Fruit fly (Drosophila melanogaster): Measurements from ENCODE around the gene hng3.

Gene hng3

DNA sequence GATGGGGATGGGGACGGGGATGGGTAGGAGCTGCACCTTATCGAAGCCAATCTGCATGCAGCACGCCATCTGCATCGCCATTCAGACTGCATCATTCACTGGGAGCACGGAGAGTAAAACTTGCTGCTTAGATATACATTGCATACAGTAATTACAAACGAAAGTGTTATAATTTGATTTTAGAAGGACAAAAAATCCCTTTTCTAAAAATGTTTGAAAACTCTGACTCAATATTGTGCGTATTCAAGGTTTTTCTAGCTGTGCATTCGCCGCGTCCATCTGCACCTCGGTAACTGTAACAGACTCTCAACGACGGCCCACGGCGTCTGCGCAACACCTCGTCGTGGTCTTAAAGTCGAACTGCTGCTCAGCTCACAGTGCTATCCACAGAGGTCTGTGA lies 32.3 kb upstream of the hng3 start:
- TF ChIP-seq tai (GFP tag; optimal IDR thresholded peaks at IDR 0.05), result no peak
- TF ChIP-seq Rel (GFP tag; optimal IDR thresholded peaks at IDR 0.05), result no peak
- no peak for TF ChIP-seq Rel (tag; optimal IDR thresholded peaks at IDR 0.05)
- TF ChIP-seq br (GFP tag; optimal IDR thresholded peaks at IDR 0.05), result no peak
- no peak for TF ChIP-seq CG9705 (GFP tag; optimal IDR thresholded peaks at IDR 0.05)

DNA sequence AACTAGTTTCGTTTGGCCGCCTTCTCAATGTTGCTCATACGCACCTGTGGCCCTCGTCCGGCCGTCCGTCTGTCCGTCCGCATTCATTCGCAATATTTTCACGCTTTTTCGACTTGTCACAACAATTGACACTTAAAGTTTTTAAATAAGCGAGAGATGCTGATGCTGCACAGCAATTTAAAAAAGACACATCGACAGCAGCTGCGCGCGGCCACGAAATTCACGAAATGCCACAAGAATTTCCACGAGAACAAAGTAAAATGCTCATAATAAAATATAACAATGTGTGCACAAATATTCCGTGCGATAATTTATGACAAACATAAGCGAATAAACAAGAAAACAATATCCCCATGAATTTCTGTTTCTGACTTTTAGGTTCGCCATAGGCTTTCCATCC lies 31.5 kb upstream of the hng3 start:
- TF ChIP-seq CrebA (GFP tag; optimal IDR thresholded peaks at IDR 0.05; ENCODE audit: borderline replicate concordance), result no peak
- no peak for TF ChIP-seq N (GFP tag; optimal IDR thresholded peaks at IDR 0.05)
- no peak for TF ChIP-seq GATAd (GFP tag; optimal IDR thresholded peaks at IDR 0.05)

- TF ChIP-seq usp (GFP tag; optimal IDR thresholded peaks at IDR 0.05) (no peak), foxo (GFP tag; optimal IDR thresholded peaks at IDR 0.05) (peak in 1 of 2 experiments; percentile 69), GATAd (GFP tag; optimal IDR thresholded peaks at IDR 0.05) (no peak), tai (GFP tag; optimal IDR thresholded peaks at IDR 0.05) (no peak), CG9705 (GFP tag; optimal IDR thresholded peaks at IDR 0.05) (no peak), dsf (GFP tag; optimal IDR thresholded peaks at IDR 0.05; ENCODE audit: borderline replicate concordance) (no peak), brk (GFP tag; optimal IDR thresholded peaks at IDR 0.05) (no peak), br (GFP tag; optimal IDR thresholded peaks at IDR 0.05) (peak; percentile 54), rgr (GFP tag; optimal IDR thresholded peaks at IDR 0.05) (peak; percentile 41), pan (optimal IDR thresholded peaks at IDR 0.05) (no peak), fru (GFP tag; optimal IDR thresholded peaks at IDR 0.05) (peak; percentile 72), Hr78 (GFP tag; optimal IDR thresholded peaks at IDR 0.05) (no peak), h (GFP tag; optimal IDR thresholded peaks at IDR 0.05) (peak; percentile 66), dmrt93B (GFP tag; optimal IDR thresholded peaks at IDR 0.05) (peak; percentile 14), psq (GFP tag; optimal IDR thresholded peaks at IDR 0.05) (peak; percentile 34), HLH106 (tag; optimal IDR thresholded peaks at IDR 0.05) (peak; percentile 46), woc (GFP tag; optimal IDR thresholded peaks at IDR 0.05) (peak; percentile 34), Mio (GFP tag; optimal IDR thresholded peaks at IDR 0.05) (no peak), Myc (optimal IDR thresholded peaks at IDR 0.05) (no peak), Abd-B (GFP tag; optimal IDR thresholded peaks at IDR 0.05) (no peak), OdsH (GFP tag; optimal IDR thresholded peaks at IDR 0.05) (peak; percentile 35), sv (GFP tag; optimal IDR thresholded peaks at IDR 0.05) (no peak), Hr83 (GFP tag; optimal IDR thresholded peaks at IDR 0.05; ENCODE audit: poor library complexity, severe bottlenecking) (no peak), ey (GFP tag; optimal IDR thresholded peaks at IDR 0.05) (peak; percentile 58), Sp1 (GFP tag; optimal IDR thresholded peaks at IDR 0.05) (peak; percentile 18), CG32264 (GFP tag; optimal IDR thresholded peaks at IDR 0.05) (no peak), Hnf4 (GFP tag; optimal IDR thresholded peaks at IDR 0.05) (peak; percentile 44)
Observed at dm6 chr3L:785726-786351, 30.6 kb upstream of the hng3 start.

- TF ChIP-seq rgr (GFP tag; optimal IDR thresholded peaks at IDR 0.05), result peak; percentile 96
- TF ChIP-seq dsf (GFP tag; optimal IDR thresholded peaks at IDR 0.05; ENCODE audit: borderline replicate concordance), result peak; percentile 49
- no peak for TF ChIP-seq N (GFP tag; optimal IDR thresholded peaks at IDR 0.05)
- no peak for TF ChIP-seq usp (GFP tag; optimal IDR thresholded peaks at IDR 0.05)
- peak; percentile 92 for TF ChIP-seq fru (GFP tag; optimal IDR thresholded peaks at IDR 0.05)
- TF ChIP-seq pan (optimal IDR thresholded peaks at IDR 0.05), result no peak
- TF ChIP-seq Mio (GFP tag; optimal IDR thresholded peaks at IDR 0.05), result peak; percentile 84
- TF ChIP-seq dmrt93B (GFP tag; optimal IDR thresholded peaks at IDR 0.05), result peak; percentile 83
- TF ChIP-seq br (GFP tag; optimal IDR thresholded peaks at IDR 0.05), result peak; percentile 95
- peak; percentile 96 for TF ChIP-seq OdsH (GFP tag; optimal IDR thresholded peaks at IDR 0.05)
- TF ChIP-seq CG32264 (GFP tag; optimal IDR thresholded peaks at IDR 0.05), result peak; percentile 90
- peak; percentile 81 for TF ChIP-seq Jra (GFP tag; optimal IDR thresholded peaks at IDR 0.05)
- TF ChIP-seq dl (GFP tag; optimal IDR thresholded peaks at IDR 0.05; ENCODE audit: insufficient read depth in 1 of 2, partially characterized antibody in 2 of 2), result peak in 1 of 2 experiments; percentile 12
- no peak for TF ChIP-seq Dfd (GFP tag; optimal IDR thresholded peaks at IDR 0.05)
- peak; percentile 84 for TF ChIP-seq Sp1 (GFP tag; optimal IDR thresholded peaks at IDR 0.05)
- TF ChIP-seq sage (GFP tag; optimal IDR thresholded peaks at IDR 0.05), result peak; percentile 63
- peak; percentile 82 for TF ChIP-seq brk (GFP tag; optimal IDR thresholded peaks at IDR 0.05)
- TF ChIP-seq CrebA (GFP tag; optimal IDR thresholded peaks at IDR 0.05; ENCODE audit: borderline replicate concordance), result peak; percentile 3
- peak; percentile 75 for TF ChIP-seq woc (GFP tag; optimal IDR thresholded peaks at IDR 0.05)
- TF ChIP-seq ey (GFP tag; optimal IDR thresholded peaks at IDR 0.05), result peak; percentile 98
- no peak for TF ChIP-seq Rel (GFP tag; optimal IDR thresholded peaks at IDR 0.05)
- TF ChIP-seq Rel (tag; optimal IDR thresholded peaks at IDR 0.05), result peak; percentile 85
- TF ChIP-seq Dif (GFP tag; optimal IDR thresholded peaks at IDR 0.05; ENCODE audit: partially characterized antibody), result peak; percentile 7
- TF ChIP-seq Hr83 (GFP tag; optimal IDR thresholded peaks at IDR 0.05; ENCODE audit: poor library complexity, severe bottlenecking), result peak; percentile 18
- TF ChIP-seq jim (GFP tag; optimal IDR thresholded peaks at IDR 0.05), result no peak
- TF ChIP-seq tai (GFP tag; optimal IDR thresholded peaks at IDR 0.05), result peak; percentile 85
- TF ChIP-seq foxo (GFP tag; optimal IDR thresholded peaks at IDR 0.05), result peak; percentile 76 to 96
- TF ChIP-seq HLH106 (tag; optimal IDR thresholded peaks at IDR 0.05), result peak; percentile 87
- TF ChIP-seq Vsx2 (GFP tag; optimal IDR thresholded peaks at IDR 0.05; ENCODE audit: partially characterized antibody), result peak; percentile 15
- TF ChIP-seq GATAd (GFP tag; optimal IDR thresholded peaks at IDR 0.05), result peak; percentile 31
- peak; percentile 32 for TF ChIP-seq sv (GFP tag; optimal IDR thresholded peaks at IDR 0.05)
- TF ChIP-seq Hnf4 (GFP tag; optimal IDR thresholded peaks at IDR 0.05), result peak; percentile 94
Observed at dm6 chr3L:784111-784960, 29.0 kb upstream of the hng3 start.
